Worm (Caenorhabditis elegans) whole organism, L2 larva: ENCODE results near the gene aly-1.

Experiments used
- C34F6.9 ChIP-seq: fragments of 150-350 bp; optimal IDR thresholded peaks from 2 replicates; lab custom pipeline; 2014; ENCODE audit warnings: missing biosample characterization, missing genetic modification characterization
- F13H6.1 ChIP-seq: sonication (generic microtip); optimal IDR thresholded peaks from 2 replicates; lab custom pipeline; 2016; ENCODE audit warnings: missing genetic modification characterization, missing compliant biosample characterization
- Y55F3AM.14 ChIP-seq: fragments of 200-800 bp; sonication (Bioruptor generic); optimal IDR thresholded peaks from 2 replicates; lab custom pipeline; 2018; ENCODE audit warnings: mild to moderate bottlenecking, missing genetic modification characterization, missing compliant biosample characterization
- ZK546.5 ChIP-seq: sonication (generic microtip); optimal IDR thresholded peaks from 2 replicates; lab custom pipeline; 2017; ENCODE audit warnings: missing biosample characterization, missing genetic modification characterization
- aly-2 ChIP-seq: fragments of 150-350 bp; optimal IDR thresholded peaks from 2 replicates; lab custom pipeline; 2014; ENCODE audit warnings: missing biosample characterization, missing genetic modification characterization
- ama-1 ChIP-seq: fragments of 150-350 bp; optimal IDR thresholded peaks from 2 replicates; lab custom pipeline; 2018; ENCODE audit warnings: inconsistent platforms
- blmp-1 ChIP-seq: sonication (generic microtip); optimal IDR thresholded peaks from 2 replicates; lab custom pipeline; 2017; ENCODE audit warnings: missing genetic modification characterization, mild to moderate bottlenecking, missing compliant biosample characterization, antibody characterized with exemption, moderate library complexity; ENCODE audit not compliant: insufficient read depth
- ceh-16 ChIP-seq: fragments of 150-350 bp; optimal IDR thresholded peaks from 2 replicates; lab custom pipeline; 2014; ENCODE audit warnings: missing biosample characterization, missing genetic modification characterization
- ceh-82 ChIP-seq: fragments of 150-350 bp; optimal IDR thresholded peaks from 2 replicates; lab custom pipeline; 2014; ENCODE audit warnings: missing biosample characterization, missing genetic modification characterization
- egl-27 ChIP-seq: sonication (generic microtip); optimal IDR thresholded peaks from 3 replicates; lab custom pipeline; 2017; ENCODE audit warnings: missing biosample characterization, missing genetic modification reagents, missing genetic modification characterization
- elt-3 ChIP-seq: sonication (generic microtip); optimal IDR thresholded peaks from 2 replicates; lab custom pipeline; 2017; ENCODE audit warnings: missing biosample characterization, missing genetic modification characterization
- gmeb-1 ChIP-seq: fragments of 150-350 bp; optimal IDR thresholded peaks from 2 replicates; lab custom pipeline; 2014; ENCODE audit warnings: missing biosample characterization, missing genetic modification characterization
- lin-11 ChIP-seq: fragments of 150-350 bp; sonication (generic microtip); optimal IDR thresholded peaks from 2 replicates; lab custom pipeline; 2014; ENCODE audit warnings: missing biosample characterization, missing genetic modification characterization, inconsistent platforms, mixed read lengths
- lin-13 ChIP-seq: fragments of 150-350 bp; optimal IDR thresholded peaks from 2 replicates; lab custom pipeline; 2014; ENCODE audit warnings: missing biosample characterization, missing genetic modification reagents, missing genetic modification characterization
- lin-39 ChIP-seq: fragments of 150-350 bp; optimal IDR thresholded peaks from 2 replicates; lab custom pipeline; 2014; ENCODE audit warnings: missing biosample characterization, missing genetic modification reagents, missing genetic modification characterization
- lsy-2 ChIP-seq, 2 experiments: fragments of 150-350 bp in 1 of 2; sonication (generic microtip) in 1 of 2; optimal IDR thresholded peaks; 2 replicates each; lab custom pipeline; 2014 to 2017; ENCODE audit warnings: missing biosample characterization in 2 of 2, missing genetic modification characterization in 2 of 2
- mab-5 ChIP-seq: fragments of 150-350 bp; optimal IDR thresholded peaks from 2 replicates; lab custom pipeline; 2014; ENCODE audit warnings: missing biosample characterization, missing genetic modification characterization
- mbf-1 ChIP-seq: sonication (generic microtip); optimal IDR thresholded peaks from 2 replicates; lab custom pipeline; 2017; ENCODE audit warnings: missing biosample characterization, missing genetic modification characterization
- mdl-1 ChIP-seq, 2 experiments: fragments of 150-350 bp in 1 of 2; sonication (generic microtip) in 1 of 2; optimal IDR thresholded peaks; 2 replicates each; lab custom pipeline; 2017; ENCODE audit warnings: missing biosample characterization in 2 of 2, missing genetic modification characterization in 2 of 2
- nhr-10 ChIP-seq: sonication (generic microtip); optimal IDR thresholded peaks from 2 replicates; lab custom pipeline; 2017; ENCODE audit warnings: missing biosample characterization, missing genetic modification characterization
- nhr-11 ChIP-seq: fragments of 150-350 bp; optimal IDR thresholded peaks from 2 replicates; lab custom pipeline; 2014; ENCODE audit warnings: missing biosample characterization, missing genetic modification characterization
- nhr-12 ChIP-seq: fragments of 150-350 bp; optimal IDR thresholded peaks from 2 replicates; lab custom pipeline; 2014; ENCODE audit warnings: missing biosample characterization, missing genetic modification characterization
- nhr-129 ChIP-seq: fragments of 150-350 bp; optimal IDR thresholded peaks from 2 replicates; lab custom pipeline; 2014; ENCODE audit warnings: missing biosample characterization, missing genetic modification characterization
- nhr-21 ChIP-seq: fragments of 150-350 bp; optimal IDR thresholded peaks from 2 replicates; lab custom pipeline; 2014; ENCODE audit warnings: missing biosample characterization, missing genetic modification characterization
- nhr-23 ChIP-seq: fragments of 150-350 bp; optimal IDR thresholded peaks from 2 replicates; lab custom pipeline; 2014; ENCODE audit warnings: missing biosample characterization, missing genetic modification reagents, missing genetic modification characterization
- nhr-25 ChIP-seq: fragments of 150-350 bp; sonication (generic microtip); optimal IDR thresholded peaks from 3 replicates; lab custom pipeline; 2014; ENCODE audit warnings: missing biosample characterization, missing genetic modification characterization
- nhr-6 ChIP-seq: fragments of 150-350 bp; optimal IDR thresholded peaks from 2 replicates; lab custom pipeline; 2014; ENCODE audit warnings: missing biosample characterization, missing genetic modification characterization
- nhr-77 ChIP-seq: fragments of 150-350 bp; optimal IDR thresholded peaks from 2 replicates; lab custom pipeline; 2014; ENCODE audit warnings: missing biosample characterization, missing genetic modification characterization
- skn-1 ChIP-seq: sonication (generic microtip); optimal IDR thresholded peaks from 2 replicates; lab custom pipeline; 2017; ENCODE audit warnings: missing biosample characterization, missing genetic modification characterization
- sma-9 ChIP-seq, 2 experiments: fragments of 150-350 bp in 1 of 2; sonication (generic microtip) in 1 of 2; optimal IDR thresholded peaks; 2 replicates each; lab custom pipeline; 2014 to 2016; ENCODE audit warnings: missing genetic modification characterization in 2 of 2, mild to moderate bottlenecking in 1 of 2, missing biosample characterization in 1 of 2, missing compliant biosample characterization in 1 of 2, missing genetic modification reagents in 1 of 2, moderate library complexity in 1 of 2
- snpc-4 ChIP-seq: fragments of 150-350 bp; optimal IDR thresholded peaks from 2 replicates; lab custom pipeline; 2014; ENCODE audit warnings: missing biosample characterization, missing genetic modification characterization
- unc-39 ChIP-seq: fragments of 150-350 bp; optimal IDR thresholded peaks from 2 replicates; lab custom pipeline; 2014; ENCODE audit warnings: missing biosample characterization, missing genetic modification characterization
- zag-1 ChIP-seq: fragments of 150-350 bp; optimal IDR thresholded peaks from 2 replicates; lab custom pipeline; 2014; ENCODE audit warnings: missing biosample characterization, missing genetic modification characterization
- ztf-1 ChIP-seq: fragments of 200-800 bp; sonication (Bioruptor generic); conservative IDR thresholded peaks from 2 replicates; pipeline ENCODE4 v1.3.6; 2022; ENCODE audit warnings: missing genetic modification characterization, missing compliant biosample characterization
- ztf-4 ChIP-seq: fragments of 150-350 bp; optimal IDR thresholded peaks from 2 replicates; lab custom pipeline; 2014; ENCODE audit warnings: missing biosample characterization, missing genetic modification characterization

Gene aly-1

ce11 chrIV:9130605-9131004 is 21.9 kb downstream of the aly-1 start:
- no peak for TF ChIP-seq F13H6.1 (tag; lab: Kevin White, UChicago)
- TF ChIP-seq nhr-6, result no peak
- TF ChIP-seq elt-3 (tag; lab: Kevin White, UChicago), result no peak
- TF ChIP-seq mbf-1 (tag; lab: Kevin White, UChicago), result no peak
- TF ChIP-seq skn-1 (tag; lab: Kevin White, UChicago), result no peak
- no peak for TF ChIP-seq nhr-11 (tag; lab: Kevin White, UChicago)
- no peak for TF ChIP-seq ztf-4 (tag; lab: Kevin White, UChicago)
- no peak for TF ChIP-seq mab-5 (tag; lab: Kevin White, UChicago)
- no peak for TF ChIP-seq zag-1
- TF ChIP-seq nhr-25, result no peak
- TF ChIP-seq lsy-2 (tag; optimal IDR thresholded peaks at IDR 0.05; lab: Kevin White, UChicago), result no peak
- no peak for TF ChIP-seq ZK546.5 (tag; lab: Kevin White, UChicago)
- TF ChIP-seq Y55F3AM.14 (GFP tag; lab: Kevin White, UChicago), result no peak
- no peak for TF ChIP-seq aly-2 (tag; lab: Kevin White, UChicago)
- TF ChIP-seq nhr-23 (tag; lab: Kevin White, UChicago), result no peak
- TF ChIP-seq nhr-129 (tag; lab: Kevin White, UChicago), result no peak
- TF ChIP-seq C34F6.9 (tag; lab: Kevin White, UChicago), result no peak
- no peak for TF ChIP-seq ama-1 (lab: Kevin White, UChicago)
- no peak for TF ChIP-seq sma-9 (GFP tag; optimal IDR thresholded peaks at IDR 0.05; lab: Kevin White, UChicago)
- TF ChIP-seq sma-9 (tag; optimal IDR thresholded peaks at IDR 0.05; lab: Kevin White, UChicago), result no peak
- no peak for TF ChIP-seq lin-13

ce11 chrIV:9135377-9135776 is 26.6 kb downstream of the aly-1 start, which contains the start of gene delm-1:
delm-1 (minus strand) TSS chrIV:9135477.
- TF ChIP-seq ZK546.5 (tag; lab: Kevin White, UChicago) (no peak), ceh-82 (tag; lab: Kevin White, UChicago) (no peak), nhr-10 (tag; lab: Kevin White, UChicago) (no peak), mab-5 (tag; lab: Kevin White, UChicago) (no peak), nhr-23 (tag; lab: Kevin White, UChicago) (no peak), ztf-1 (no peak), mbf-1 (tag; lab: Kevin White, UChicago) (no peak), mdl-1 (tag; optimal IDR thresholded peaks at IDR 0.05; lab: Kevin White, UChicago) (no peak), ceh-16 (tag; lab: Kevin White, UChicago) (no peak), gmeb-1 (no peak), skn-1 (tag; lab: Kevin White, UChicago) (no peak), unc-39 (tag; lab: Kevin White, UChicago) (no peak)

- no peak for TF ChIP-seq mab-5 (tag; lab: Kevin White, UChicago)
- TF ChIP-seq nhr-6, result no peak
- no peak for TF ChIP-seq snpc-4
- TF ChIP-seq sma-9 (GFP tag; optimal IDR thresholded peaks at IDR 0.05; lab: Kevin White, UChicago), result no peak
- TF ChIP-seq sma-9 (tag; optimal IDR thresholded peaks at IDR 0.05; lab: Kevin White, UChicago), result no peak
- TF ChIP-seq unc-39 (tag; lab: Kevin White, UChicago), result no peak
- no peak for TF ChIP-seq ztf-1
- TF ChIP-seq ZK546.5 (tag; lab: Kevin White, UChicago), result no peak
- TF ChIP-seq lin-11 (tag; lab: Kevin White, UChicago), result no peak
- TF ChIP-seq ceh-16 (tag; lab: Kevin White, UChicago), result no peak
- TF ChIP-seq blmp-1 (tag; lab: Kevin White, UChicago), result no peak
- no peak for TF ChIP-seq lin-39 (tag; lab: Kevin White, UChicago)
- no peak for TF ChIP-seq elt-3 (tag; lab: Kevin White, UChicago)
- TF ChIP-seq lin-13, result no peak
- no peak for TF ChIP-seq nhr-21 (tag; lab: Kevin White, UChicago)
These were observed 31.6 kb downstream of the aly-1 start for ce11 chrIV:9140172-9140805.

ce11 chrIV:9144405-9144804 is 35.7 kb downstream of the aly-1 start, which contains the start of gene flp-1:
flp-1 (plus strand) TSS chrIV:9144705.
- TF ChIP-seq gmeb-1, result no peak
- no peak for TF ChIP-seq sma-9 (GFP tag; optimal IDR thresholded peaks at IDR 0.05; lab: Kevin White, UChicago)
- no peak for TF ChIP-seq sma-9 (tag; optimal IDR thresholded peaks at IDR 0.05; lab: Kevin White, UChicago)
- TF ChIP-seq blmp-1 (tag; lab: Kevin White, UChicago), result no peak
- TF ChIP-seq egl-27, result no peak
- TF ChIP-seq F13H6.1 (tag; lab: Kevin White, UChicago), result no peak
- no peak for TF ChIP-seq unc-39 (tag; lab: Kevin White, UChicago)
- TF ChIP-seq nhr-21 (tag; lab: Kevin White, UChicago), result no peak
- TF ChIP-seq nhr-11 (tag; lab: Kevin White, UChicago), result no peak
- no peak for TF ChIP-seq nhr-10 (tag; lab: Kevin White, UChicago)
- TF ChIP-seq nhr-77 (tag; lab: Kevin White, UChicago), result no peak
- TF ChIP-seq nhr-12 (tag; lab: Kevin White, UChicago), result no peak
